Fruit fly (Drosophila melanogaster): ENCODE data around the gene CG13843.

Gene CG13843

DNA sequence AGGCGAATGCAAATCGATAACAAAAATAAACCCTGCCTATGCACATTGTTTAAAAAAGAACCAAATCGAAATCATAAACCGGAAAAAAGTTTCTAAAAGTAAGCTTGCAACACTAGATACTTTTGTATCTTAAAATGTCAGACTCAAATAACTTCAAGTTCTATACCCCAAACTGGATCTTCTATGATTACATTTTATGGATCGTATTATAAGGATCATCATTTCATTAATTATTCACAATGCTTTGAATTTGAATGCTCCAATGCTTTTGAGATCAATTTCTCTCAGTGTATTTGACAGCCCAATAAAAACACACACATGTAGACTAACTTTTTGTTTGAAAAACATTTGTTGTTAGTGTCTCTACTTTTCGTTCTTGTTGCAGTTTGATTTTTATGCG, 15.0 kb upstream of the CG13843 start (continued):
- TF ChIP-seq CG6808 (GFP tag; optimal IDR thresholded peaks at IDR 0.05), result no peak
- peak; percentile 66 for TF ChIP-seq CG4318 (GFP tag; optimal IDR thresholded peaks at IDR 0.05)
- peak; percentile 18 for TF ChIP-seq achi (GFP tag; optimal IDR thresholded peaks at IDR 0.05)
- TF ChIP-seq CG1621 (tag; optimal IDR thresholded peaks at IDR 0.05), result no peak
- peak in 1 of 2 experiments; percentile 63 for TF ChIP-seq salr (GFP tag; optimal IDR thresholded peaks at IDR 0.05)
- no peak for TF ChIP-seq Ets96B (tag; optimal IDR thresholded peaks at IDR 0.05)
- peak; percentile 23 for TF ChIP-seq net (GFP tag; optimal IDR thresholded peaks at IDR 0.05)
- no peak for TF ChIP-seq CG6854 (GFP tag; optimal IDR thresholded peaks at IDR 0.05)
- no peak for TF ChIP-seq dsx (GFP tag; optimal IDR thresholded peaks at IDR 0.05; ENCODE audit: poor library complexity, severe bottlenecking)
- peak; percentile 76 for TF ChIP-seq Hr4 (GFP tag; optimal IDR thresholded peaks at IDR 0.05)
- TF ChIP-seq Gug (GFP tag; IDR thresholded peaks at IDR 0.05), result no peak
- peak; percentile 63 for TF ChIP-seq CG15336 (GFP tag; IDR thresholded peaks at IDR 0.05)
- no peak for TF ChIP-seq topi (GFP tag; optimal IDR thresholded peaks at IDR 0.05)
- no peak for TF ChIP-seq Blimp-1 (GFP tag; optimal IDR thresholded peaks at IDR 0.05)
- TF ChIP-seq Eip93F (GFP tag; optimal IDR thresholded peaks at IDR 0.05), result no peak
- peak; percentile 70 for TF ChIP-seq CG8119 (GFP tag; IDR thresholded peaks at IDR 0.05)
- TF ChIP-seq CG3032 (tag; optimal IDR thresholded peaks at IDR 0.05), result no peak
- no peak for TF ChIP-seq CG9139 (GFP tag; optimal IDR thresholded peaks at IDR 0.05)
- TF ChIP-seq cyc (GFP tag; optimal IDR thresholded peaks at IDR 0.05), result no peak
- peak; percentile 76 for TF ChIP-seq CG6276 (GFP tag; optimal IDR thresholded peaks at IDR 0.05)

dm6 chr3R:22595293-22595868, 13.9 kb upstream of the CG13843 start:
- no peak for TF ChIP-seq CG7368 (GFP tag; optimal IDR thresholded peaks at IDR 0.05)
- no peak for TF ChIP-seq CG6163 (GFP tag; IDR thresholded peaks at IDR 0.05)
- TF ChIP-seq Eip78C (GFP tag), result peak; percentile 31
- TF ChIP-seq fkh (GFP tag; optimal IDR thresholded peaks at IDR 0.05), result peak; percentile 32
- peak; percentile 51 for TF ChIP-seq vri (GFP tag; optimal IDR thresholded peaks at IDR 0.05)
- TF ChIP-seq CG9139 (GFP tag; optimal IDR thresholded peaks at IDR 0.05), result no peak
- TF ChIP-seq CG6854 (GFP tag; optimal IDR thresholded peaks at IDR 0.05), result no peak

dm6 chr3R:22596450-22596849, 12.8 kb upstream of the CG13843 start:
- peak; percentile 95 for TF ChIP-seq fkh (GFP tag; optimal IDR thresholded peaks at IDR 0.05)
- no peak for TF ChIP-seq Eip78C (GFP tag)

DNA sequence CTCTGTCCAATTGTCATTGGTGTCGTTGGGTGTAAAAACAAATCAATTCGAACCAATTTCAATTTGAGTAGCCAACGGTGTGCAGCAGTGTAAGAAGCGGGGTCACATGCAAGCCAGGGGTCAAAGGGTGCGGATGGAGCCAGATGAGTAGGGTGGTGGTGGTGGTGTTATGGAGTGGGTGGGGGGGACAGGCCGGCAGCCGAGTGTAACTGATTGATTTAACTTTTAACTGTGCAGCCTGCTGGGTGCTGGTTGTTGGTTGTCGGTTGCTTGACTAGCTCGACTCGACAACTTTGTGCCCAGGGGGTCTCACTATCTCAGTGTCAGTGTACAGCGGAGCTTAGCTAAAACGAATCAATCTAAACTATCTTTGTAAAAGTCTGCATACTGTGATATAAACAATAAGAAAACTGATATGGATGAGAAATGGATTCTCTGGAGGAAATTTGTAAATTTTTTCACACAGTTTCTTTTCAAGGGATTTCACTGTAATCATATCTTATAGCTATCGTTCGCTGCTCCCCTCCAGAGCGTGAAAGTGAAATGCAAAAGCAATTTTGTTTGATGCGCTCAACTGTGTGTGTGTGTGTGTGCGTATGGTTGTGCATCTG, 11.8 kb upstream of the CG13843 start:
- TF ChIP-seq spab (GFP tag; optimal IDR thresholded peaks at IDR 0.05) (no peak), CG11762 (GFP tag; optimal IDR thresholded peaks at IDR 0.05; ENCODE audit: insufficient read depth) (peak; percentile 48), Blimp-1 (GFP tag; optimal IDR thresholded peaks at IDR 0.05) (peak; percentile 24), vri (GFP tag; optimal IDR thresholded peaks at IDR 0.05) (no peak), lz (GFP tag; optimal IDR thresholded peaks at IDR 0.05) (no peak), CG11294 (GFP tag; IDR thresholded peaks at IDR 0.05) (peak; percentile 76), CG32006 (GFP tag; optimal IDR thresholded peaks at IDR 0.05) (peak; percentile 91), net (GFP tag; optimal IDR thresholded peaks at IDR 0.05) (peak; percentile 58), Sox15 (GFP tag; optimal IDR thresholded peaks at IDR 0.05) (no peak), eg (GFP tag; IDR thresholded peaks at IDR 0.05) (peak; percentile 94), CG8119 (GFP tag; IDR thresholded peaks at IDR 0.05) (peak; percentile 90), CG7368 (GFP tag; optimal IDR thresholded peaks at IDR 0.05) (peak; percentile 37), cyc (GFP tag; optimal IDR thresholded peaks at IDR 0.05) (no peak), Ets21C (GFP tag; optimal IDR thresholded peaks at IDR 0.05) (no peak), Sox14 (GFP tag; optimal IDR thresholded peaks at IDR 0.05) (no peak), ss (GFP tag; optimal IDR thresholded peaks at IDR 0.05) (no peak), CG8319 (GFP tag; optimal IDR thresholded peaks at IDR 0.05) (no peak), CG16779 (tag; optimal IDR thresholded peaks at IDR 0.05) (peak; percentile 40), Hr38 (GFP tag; optimal IDR thresholded peaks at IDR 0.05) (peak; percentile 44), pdm3 (GFP tag; optimal IDR thresholded peaks at IDR 0.05) (no peak), Lpt (GFP tag; optimal IDR thresholded peaks at IDR 0.05) (peak; percentile 65), salr (GFP tag; optimal IDR thresholded peaks at IDR 0.05) (peak in 1 of 2 experiments; percentile 21), achi (GFP tag; optimal IDR thresholded peaks at IDR 0.05) (no peak), CG6163 (GFP tag; IDR thresholded peaks at IDR 0.05) (peak; percentile 91), dac (GFP tag; optimal IDR thresholded peaks at IDR 0.05) (peak; percentile 76), esn (GFP tag; optimal IDR thresholded peaks at IDR 0.05) (no peak), CG15336 (GFP tag; IDR thresholded peaks at IDR 0.05) (peak; percentile 91), CG8632 (GFP tag; optimal IDR thresholded peaks at IDR 0.05) (no peak)

Measured in whole organism, prepupa.